Worm (Caenorhabditis elegans): ENCODE measurements around the gene F25E5.16.

F25E5.16 gene

DNA sequence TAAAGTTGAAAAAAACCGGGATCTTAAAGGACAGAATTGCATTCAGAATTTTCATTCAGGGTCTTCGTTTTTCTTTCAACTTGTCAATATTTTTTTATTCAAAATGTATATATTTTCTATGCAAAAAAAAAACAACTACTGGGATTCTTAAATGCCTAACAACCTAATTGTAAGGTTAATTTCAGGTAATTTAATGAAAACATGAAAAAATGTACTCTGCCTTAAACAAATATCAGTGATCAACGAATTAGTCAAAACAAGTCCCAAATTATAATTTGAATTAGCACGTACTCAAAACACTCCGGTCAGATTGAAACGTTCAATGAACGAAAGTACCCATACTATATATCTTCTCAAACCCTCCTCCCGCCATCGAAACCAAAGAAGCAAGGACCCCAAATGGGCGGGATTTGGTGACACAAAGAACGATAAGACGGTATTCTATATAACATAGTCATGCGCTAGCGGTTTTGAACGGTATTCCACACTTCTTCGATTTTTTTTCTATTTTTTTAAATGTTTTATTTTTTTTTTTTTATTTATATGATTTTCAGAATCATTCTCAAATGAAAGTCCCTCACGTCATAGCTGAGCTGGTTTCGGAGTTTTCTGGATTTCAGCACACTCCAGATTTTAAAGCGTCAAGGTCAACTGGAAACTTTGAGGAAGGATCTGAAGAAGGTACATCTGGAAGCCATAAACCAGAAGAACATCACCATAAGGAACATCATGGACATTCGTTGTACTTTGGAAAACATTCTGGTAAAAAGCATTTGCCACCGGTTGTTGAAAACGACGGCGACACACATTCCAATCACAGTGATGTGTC lies 2.5 kb upstream of the F25E5.16 start, which contains the start of the genes ddo-2 and F25E5.8 (continued):
- TF ChIP-seq rnt-1 (tag; optimal IDR thresholded peaks at IDR 0.05) (no peak), nhr-19 (GFP tag; conservative IDR thresholded peaks at IDR 0.05) (peak; percentile 72), tbx-2 (tag; optimal IDR thresholded peaks at IDR 0.05) (peak; percentile 20), nhr-76 (tag; optimal IDR thresholded peaks at IDR 0.05) (no peak)

DNA sequence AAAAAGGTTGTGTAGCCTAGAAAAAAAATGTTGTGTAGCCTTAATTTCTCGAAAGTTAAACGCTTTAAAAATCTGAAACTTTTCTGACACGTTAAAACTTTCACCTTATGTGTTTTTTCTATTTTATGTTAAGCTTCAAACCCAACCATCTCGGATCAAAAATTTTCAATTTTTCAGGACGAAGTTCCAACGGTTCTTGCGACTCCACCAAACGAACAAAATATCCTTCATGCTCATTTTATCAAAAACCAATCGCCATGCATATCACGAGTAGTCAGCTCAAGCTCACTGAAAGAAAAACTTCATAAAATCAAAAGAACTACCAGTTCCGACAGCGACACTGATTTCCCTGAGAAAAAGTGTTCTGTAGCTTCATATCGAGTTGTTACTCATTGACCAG lies 1.6 kb upstream of the F25E5.16 start:
- TF ChIP-seq alr-1 (tag; optimal IDR thresholded peaks at IDR 0.05; ENCODE audit: borderline replicate concordance) (no peak), ets-5 (GFP tag; IDR thresholded peaks at IDR 0.05) (no peak), mep-1 (tag; optimal IDR thresholded peaks at IDR 0.05) (no peak), fkh-10 (GFP tag; optimal IDR thresholded peaks at IDR 0.05) (no peak), ama-1 (optimal IDR thresholded peaks at IDR 0.05) (no peak), mdl-1 (tag; optimal IDR thresholded peaks at IDR 0.05) (no peak), hlh-4 (tag; optimal IDR thresholded peaks at IDR 0.05) (no peak), nhr-237 (tag; optimal IDR thresholded peaks at IDR 0.05) (no peak), lin-35 (GFP tag; optimal IDR thresholded peaks at IDR 0.05) (no peak), elt-2 (tag; optimal IDR thresholded peaks at IDR 0.05) (no peak), fkh-8 (tag; optimal IDR thresholded peaks at IDR 0.05) (no peak), C34B4.2 (tag; optimal IDR thresholded peaks at IDR 0.05) (no peak), C16A3.4 (tag; optimal IDR thresholded peaks at IDR 0.05) (no peak), ceh-63 (GFP tag; optimal IDR thresholded peaks at IDR 0.05) (no peak), rnt-1 (tag; optimal IDR thresholded peaks at IDR 0.05) (no peak), nhr-20 (tag; optimal IDR thresholded peaks at IDR 0.05) (no peak), xbp-1 (tag; optimal IDR thresholded peaks at IDR 0.05) (no peak), ztf-4 (tag; optimal IDR thresholded peaks at IDR 0.05) (no peak), ztf-11 (tag; optimal IDR thresholded peaks at IDR 0.05) (no peak), vab-15 (tag; optimal IDR thresholded peaks at IDR 0.05) (no peak)

DNA sequence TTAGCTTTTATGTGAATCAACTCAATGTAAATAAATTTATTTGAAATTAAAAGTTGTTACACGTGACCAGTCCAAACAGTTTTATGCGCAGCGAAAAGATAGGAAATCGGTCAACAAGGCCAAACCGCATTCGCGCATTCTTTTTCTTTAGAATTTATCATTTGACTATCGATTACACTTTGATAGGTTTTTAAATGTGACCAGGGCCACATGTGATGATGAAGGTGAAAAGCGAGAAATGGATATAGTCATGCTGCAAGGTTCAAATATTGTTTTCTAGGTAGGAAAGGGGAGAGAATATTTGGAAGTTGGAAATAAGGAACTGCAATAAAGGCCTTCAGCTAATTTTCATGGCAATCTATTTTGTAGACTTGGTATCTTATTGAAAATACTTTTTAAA lies 1.2 kb upstream of the F25E5.16 start:
- no peak for TF ChIP-seq unc-98 (GFP tag; IDR thresholded peaks at IDR 0.05)
- no peak for TF ChIP-seq ztf-11 (tag; optimal IDR thresholded peaks at IDR 0.05)
- no peak for TF ChIP-seq ceh-82 (tag; optimal IDR thresholded peaks at IDR 0.05)
- peak; percentile 64 for TF ChIP-seq grh-1 (GFP tag; IDR thresholded peaks at IDR 0.05)
- TF ChIP-seq nhr-20 (tag; optimal IDR thresholded peaks at IDR 0.05): peak; percentile 80
- TF ChIP-seq egl-27 (tag; optimal IDR thresholded peaks at IDR 0.05): no peak
- no peak for TF ChIP-seq nhr-76 (tag; optimal IDR thresholded peaks at IDR 0.05)
- no peak for TF ChIP-seq nhr-237 (tag; optimal IDR thresholded peaks at IDR 0.05)
- TF ChIP-seq ztf-4 (tag; optimal IDR thresholded peaks at IDR 0.05): peak; percentile 67
- TF ChIP-seq irx-1 (tag; optimal IDR thresholded peaks at IDR 0.05): no peak
- TF ChIP-seq pax-3 (tag; optimal IDR thresholded peaks at IDR 0.05): no peak
- TF ChIP-seq nhr-47 (tag; optimal IDR thresholded peaks at IDR 0.05): peak; percentile 57
- TF ChIP-seq efl-3 (GFP tag; optimal IDR thresholded peaks at IDR 0.05): no peak
- TF ChIP-seq ceh-90 (tag; optimal IDR thresholded peaks at IDR 0.05): no peak
- peak; percentile 71 for TF ChIP-seq lin-14 (GFP tag; optimal IDR thresholded peaks at IDR 0.05)
- TF ChIP-seq F16B12.6 (tag; optimal IDR thresholded peaks at IDR 0.05): no peak
- TF ChIP-seq lsy-2 (tag; optimal IDR thresholded peaks at IDR 0.05): peak in 1 of 2 experiments; percentile 44
- TF ChIP-seq ces-1 (GFP tag; optimal IDR thresholded peaks at IDR 0.05): no peak
- no peak for TF ChIP-seq egl-13 (tag; optimal IDR thresholded peaks at IDR 0.05)
- no peak for TF ChIP-seq zag-1 (tag; optimal IDR thresholded peaks at IDR 0.05)
- TF ChIP-seq rnt-1 (tag; optimal IDR thresholded peaks at IDR 0.05): no peak
- TF ChIP-seq efl-1 (optimal IDR thresholded peaks at IDR 0.05): peak in 1 of 2 experiments; percentile 14
- peak in 1 of 2 experiments; percentile 1 for TF ChIP-seq efl-1 (GFP tag; optimal IDR thresholded peaks at IDR 0.05 in 1 of 2)
- no peak for TF ChIP-seq dsc-1 (tag; optimal IDR thresholded peaks at IDR 0.05)
- no peak for TF ChIP-seq mef-2 (tag; optimal IDR thresholded peaks at IDR 0.05)
- peak; percentile 4 for TF ChIP-seq swsn-7 (tag; optimal IDR thresholded peaks at IDR 0.05)
- no peak for TF ChIP-seq isw-1 (GFP tag; IDR thresholded peaks at IDR 0.05)
- no peak for TF ChIP-seq jun-1 (tag; optimal IDR thresholded peaks at IDR 0.05)
- TF ChIP-seq snu-23 (GFP tag; optimal IDR thresholded peaks at IDR 0.05): peak; percentile 74
- no peak for TF ChIP-seq zip-4 (GFP tag; optimal IDR thresholded peaks at IDR 0.05)
- no peak for TF ChIP-seq lin-39 (tag; optimal IDR thresholded peaks at IDR 0.05)
- no peak for TF ChIP-seq fkh-8 (tag; optimal IDR thresholded peaks at IDR 0.05)
- peak; percentile 58 for TF ChIP-seq mep-1 (tag; optimal IDR thresholded peaks at IDR 0.05)
- TF ChIP-seq C34B4.2 (tag; optimal IDR thresholded peaks at IDR 0.05): no peak
